Fruit fly (Drosophila melanogaster) whole organism: Measurements from ENCODE around the gene CG1542.

Experiments used
- CG8478 ChIP-seq: fragments of >200 bp; optimal IDR thresholded peaks from 2 replicates; lab custom pipeline; 2018; ENCODE audit warnings: inconsistent platforms
- EcR ChIP-seq, 2 experiments: fragments of >200 bp; optimal IDR thresholded peaks; 2 replicates each; lab custom pipeline; 2017; ENCODE audit warnings: missing biosample characterization in 2 of 2, missing genetic modification characterization in 2 of 2, missing genetic modification reagents in 2 of 2

DNA sequence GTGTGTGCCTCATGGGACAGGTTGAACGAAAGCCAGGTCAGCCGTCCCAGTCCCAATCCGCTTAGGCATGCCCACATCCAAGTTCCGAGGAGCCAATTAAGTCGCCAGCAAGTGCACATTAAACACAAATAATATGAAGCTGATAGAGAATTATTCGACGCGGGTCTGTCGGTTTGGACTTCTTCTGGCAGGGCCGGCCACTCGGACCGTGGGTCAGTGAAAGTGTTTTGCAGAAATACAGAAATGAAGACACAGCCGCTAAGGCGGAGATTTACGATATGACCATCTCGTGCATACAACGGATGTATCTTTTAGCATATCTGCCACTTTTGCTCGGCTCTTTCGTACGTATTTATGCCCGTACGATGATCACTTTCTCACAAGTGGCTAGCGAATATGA, 35.0 kb downstream of the CG1542 start:
- TF ChIP-seq CG8478 (lab: Kevin White, UChicago) (no peak), EcR (GFP tag; optimal IDR thresholded peaks at IDR 0.05; lab: Kevin White, UChicago) (no peak)
